Worm (Caenorhabditis elegans): Measurements from ENCODE around the gene srt-48.

DNA sequence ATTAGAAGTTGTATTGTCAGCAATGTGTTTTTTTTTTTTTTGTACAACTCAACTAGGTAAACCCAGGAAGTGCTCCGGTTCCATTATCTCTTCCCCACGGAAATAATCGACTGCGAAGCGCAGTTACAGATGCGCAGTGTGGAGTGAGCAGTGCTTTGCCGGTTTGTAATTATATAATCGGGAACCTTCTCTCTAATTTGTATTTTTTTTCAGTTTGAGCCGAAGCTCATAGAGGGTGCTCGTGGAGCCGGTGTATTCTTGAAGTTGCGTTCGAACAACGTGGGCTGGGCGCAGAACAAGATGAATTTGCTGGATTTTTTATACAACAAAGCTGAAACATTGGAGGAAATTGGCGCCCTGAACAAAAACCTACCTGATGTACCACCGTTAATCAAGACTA lies 10.7 kb downstream of the srt-48 start, which contains the start of gene Y41E3.13:
- TF ChIP-seq F57A8.1 (GFP tag; optimal IDR thresholded peaks at IDR 0.05) (no peak), ztf-3 (GFP tag; optimal IDR thresholded peaks at IDR 0.05) (no peak), ama-1 (optimal IDR thresholded peaks at IDR 0.05) (no peak), ama-1 (GFP tag; optimal IDR thresholded peaks at IDR 0.05) (no peak), F55B11.4 (tag; optimal IDR thresholded peaks at IDR 0.05; ENCODE audit: borderline replicate concordance, insufficient read depth) (no peak), nfya-1 (tag; optimal IDR thresholded peaks at IDR 0.05; ENCODE audit: borderline replicate concordance, insufficient read depth) (no peak), unc-130 (GFP tag; optimal IDR thresholded peaks at IDR 0.05) (no peak), F23B12.7 (tag; optimal IDR thresholded peaks at IDR 0.05; ENCODE audit: insufficient read depth) (no peak), rcor-1 (GFP tag; IDR thresholded peaks at IDR 0.05) (no peak), pha-4 (tag; optimal IDR thresholded peaks at IDR 0.05) (no peak), dpl-1 (GFP tag; optimal IDR thresholded peaks at IDR 0.05) (no peak), him-1 (tag; optimal IDR thresholded peaks at IDR 0.05) (no peak), unc-62 (GFP tag; optimal IDR thresholded peaks at IDR 0.05) (no peak)
